Worm (Caenorhabditis elegans): Measurements from ENCODE around the gene B0513.90.

Gene B0513.90

DNA sequence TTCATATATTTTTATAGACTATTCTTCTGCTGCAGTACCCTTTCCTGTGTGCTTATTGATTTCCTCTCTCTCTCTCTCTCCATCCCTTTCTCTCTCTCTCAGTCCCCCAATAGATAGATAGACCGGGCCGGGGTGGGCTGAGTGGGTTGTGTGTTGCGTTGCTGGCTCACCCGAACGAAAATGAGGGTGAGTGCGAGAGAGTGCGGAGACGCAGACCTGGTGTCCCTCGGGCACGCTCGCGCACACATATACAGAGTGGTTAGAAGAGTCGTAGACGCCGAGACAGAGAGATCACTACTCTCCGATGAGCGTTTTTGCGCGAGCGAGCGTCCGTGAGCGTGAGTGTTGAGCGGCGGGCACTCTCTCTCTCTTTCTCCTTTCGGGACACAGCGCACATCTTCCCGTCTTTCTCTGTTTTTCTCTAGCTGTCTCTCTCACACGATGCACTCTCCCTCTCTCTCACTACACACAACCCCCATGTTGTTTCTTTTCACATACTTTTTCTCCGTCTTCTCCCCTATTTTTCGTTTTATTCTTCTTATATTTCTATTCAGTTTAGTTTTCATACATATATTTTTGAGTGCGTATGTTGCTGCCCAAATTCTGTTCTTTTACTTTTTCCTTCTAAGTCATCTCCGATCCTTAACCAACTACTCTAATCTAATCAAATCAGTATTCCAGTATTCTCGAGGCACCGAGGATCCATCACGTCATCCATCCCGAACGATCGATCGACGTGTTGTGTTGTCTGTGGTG, 20.7 kb downstream of the B0513.90 start, which contains the start of gene lin-66 (continued):
- TF ChIP-seq nhr-85 (tag) (peak; percentile 82), Y116A8C.19 (tag; optimal IDR thresholded peaks at IDR 0.05; ENCODE audit: borderline replicate concordance) (no peak), unc-130 (tag; optimal IDR thresholded peaks at IDR 0.05) (peak; percentile 51), nhr-77 (tag; optimal IDR thresholded peaks at IDR 0.05) (peak; percentile 84), dpl-1 (GFP tag; optimal IDR thresholded peaks at IDR 0.05) (peak; percentile 36 to 55 (median 36)), elt-3 (tag; optimal IDR thresholded peaks at IDR 0.05) (peak in 3 of 6 experiments; percentile 3 to 53 (median 13)), sup-37 (GFP tag; optimal IDR thresholded peaks at IDR 0.05) (peak; percentile 51), aly-2 (tag; optimal IDR thresholded peaks at IDR 0.05) (peak; percentile 69), isw-1 (GFP tag; IDR thresholded peaks at IDR 0.05) (peak; percentile 80), C04F5.9 (tag; optimal IDR thresholded peaks at IDR 0.05) (no peak), blmp-1 (tag; optimal IDR thresholded peaks at IDR 0.05) (peak; percentile 73), unc-86 (tag; optimal IDR thresholded peaks at IDR 0.05) (peak; percentile 91), sox-4 (tag; optimal IDR thresholded peaks at IDR 0.05) (peak; percentile 77), mab-9 (GFP tag; IDR thresholded peaks at IDR 0.05) (peak; percentile 64), efl-1 (optimal IDR thresholded peaks at IDR 0.05) (peak; percentile 71 to 81), efl-1 (GFP tag; optimal IDR thresholded peaks at IDR 0.05 in 1 of 2) (peak; percentile 24 to 92), unc-30 (tag; optimal IDR thresholded peaks at IDR 0.05) (no peak), mef-2 (tag; optimal IDR thresholded peaks at IDR 0.05) (no peak), grh-1 (GFP tag; IDR thresholded peaks at IDR 0.05) (peak; percentile 36; the same call in 1 of the 2 replicates), nhr-84 (tag; optimal IDR thresholded peaks at IDR 0.05) (no peak), ceh-8 (GFP tag; optimal IDR thresholded peaks at IDR 0.05) (peak; percentile 62), alr-1 (tag; optimal IDR thresholded peaks at IDR 0.05; ENCODE audit: borderline replicate concordance) (no peak), zip-4 (GFP tag; optimal IDR thresholded peaks at IDR 0.05) (peak; percentile 64), lin-13 (GFP tag; optimal IDR thresholded peaks at IDR 0.05) (peak; percentile 78), tlp-1 (tag; optimal IDR thresholded peaks at IDR 0.05) (no peak), nhr-19 (GFP tag; conservative IDR thresholded peaks at IDR 0.05) (peak; percentile 78), ztf-4 (tag; optimal IDR thresholded peaks at IDR 0.05) (no peak), hlh-17 (GFP tag; optimal IDR thresholded peaks at IDR 0.05; ENCODE audit: borderline replicate concordance) (no peak), efl-3 (GFP tag; optimal IDR thresholded peaks at IDR 0.05) (no peak), ceh-90 (tag; optimal IDR thresholded peaks at IDR 0.05) (no peak), swsn-7 (tag; optimal IDR thresholded peaks at IDR 0.05) (peak; percentile 92), nhr-90 (tag; optimal IDR thresholded peaks at IDR 0.05; ENCODE audit: poor library complexity) (peak; percentile 59), aha-1 (tag; optimal IDR thresholded peaks at IDR 0.05) (peak; percentile 18), ztf-11 (tag; optimal IDR thresholded peaks at IDR 0.05) (peak in 1 of 2 experiments; percentile 74), xbp-1 (tag; optimal IDR thresholded peaks at IDR 0.05) (peak; percentile 76)

DNA sequence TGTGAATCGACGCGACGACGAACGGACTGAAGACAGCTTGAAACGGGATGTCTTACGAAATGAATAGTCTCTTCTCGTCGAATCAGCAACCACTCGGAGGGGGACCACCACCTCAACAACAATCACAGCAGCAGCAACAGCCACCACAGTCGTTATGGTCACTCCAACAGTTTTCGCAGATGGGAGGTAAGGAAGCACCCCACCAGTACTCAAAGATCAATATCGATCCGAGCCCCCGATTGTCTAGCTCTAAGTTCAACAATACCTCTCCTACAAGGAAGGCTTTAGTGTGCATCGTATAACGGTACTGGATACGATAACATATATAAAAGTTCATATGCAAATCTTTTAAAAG, 21.3 kb downstream of the B0513.90 start:
- TF ChIP-seq tlp-1 (tag; optimal IDR thresholded peaks at IDR 0.05), result no peak
- peak; percentile 72 for TF ChIP-seq alr-1 (tag; optimal IDR thresholded peaks at IDR 0.05; ENCODE audit: borderline replicate concordance)

ce11 chrIV:13893103-13893502, 26.2 kb downstream of the B0513.90 start:
- TF ChIP-seq ceh-82 (tag; optimal IDR thresholded peaks at IDR 0.05) (peak in 1 of 3 experiments; percentile 17), unc-130 (tag; optimal IDR thresholded peaks at IDR 0.05) (no peak), snpc-4 (tag; optimal IDR thresholded peaks at IDR 0.05) (peak; percentile 97), egl-27 (tag; optimal IDR thresholded peaks at IDR 0.05) (no peak), swsn-7 (tag; optimal IDR thresholded peaks at IDR 0.05) (peak; percentile 1), nhr-47 (tag; optimal IDR thresholded peaks at IDR 0.05) (peak; percentile 15), ceh-8 (GFP tag; optimal IDR thresholded peaks at IDR 0.05) (no peak), C04F5.9 (tag; optimal IDR thresholded peaks at IDR 0.05) (no peak), lsy-2 (tag; optimal IDR thresholded peaks at IDR 0.05) (no peak), rnt-1 (tag; optimal IDR thresholded peaks at IDR 0.05) (no peak), nhr-90 (tag; optimal IDR thresholded peaks at IDR 0.05; ENCODE audit: poor library complexity) (no peak), lir-3 (tag; optimal IDR thresholded peaks at IDR 0.05; ENCODE audit: poor library complexity) (no peak), Y116A8C.19 (tag; optimal IDR thresholded peaks at IDR 0.05; ENCODE audit: borderline replicate concordance) (no peak), efl-1 (optimal IDR thresholded peaks at IDR 0.05) (peak in 1 of 2 experiments; percentile 7), efl-1 (GFP tag; optimal IDR thresholded peaks at IDR 0.05 in 1 of 2) (peak in 1 of 2 experiments; percentile 88), hpl-2 (GFP tag; optimal IDR thresholded peaks at IDR 0.05) (no peak), ceh-88 (GFP tag; IDR thresholded peaks at IDR 0.05) (no peak), mef-2 (tag; optimal IDR thresholded peaks at IDR 0.05) (no peak), nhr-237 (tag; optimal IDR thresholded peaks at IDR 0.05) (no peak), fkh-4 (tag; optimal IDR thresholded peaks at IDR 0.05; ENCODE audit: borderline replicate concordance) (no peak), ces-1 (GFP tag; optimal IDR thresholded peaks at IDR 0.05) (no peak), xbp-1 (tag; optimal IDR thresholded peaks at IDR 0.05) (no peak), ama-1 (optimal IDR thresholded peaks at IDR 0.05) (no peak)

All from whole organism, L1 larva.